Fruit fly (Drosophila melanogaster): ENCODE results near the gene CG5853.

DNA sequence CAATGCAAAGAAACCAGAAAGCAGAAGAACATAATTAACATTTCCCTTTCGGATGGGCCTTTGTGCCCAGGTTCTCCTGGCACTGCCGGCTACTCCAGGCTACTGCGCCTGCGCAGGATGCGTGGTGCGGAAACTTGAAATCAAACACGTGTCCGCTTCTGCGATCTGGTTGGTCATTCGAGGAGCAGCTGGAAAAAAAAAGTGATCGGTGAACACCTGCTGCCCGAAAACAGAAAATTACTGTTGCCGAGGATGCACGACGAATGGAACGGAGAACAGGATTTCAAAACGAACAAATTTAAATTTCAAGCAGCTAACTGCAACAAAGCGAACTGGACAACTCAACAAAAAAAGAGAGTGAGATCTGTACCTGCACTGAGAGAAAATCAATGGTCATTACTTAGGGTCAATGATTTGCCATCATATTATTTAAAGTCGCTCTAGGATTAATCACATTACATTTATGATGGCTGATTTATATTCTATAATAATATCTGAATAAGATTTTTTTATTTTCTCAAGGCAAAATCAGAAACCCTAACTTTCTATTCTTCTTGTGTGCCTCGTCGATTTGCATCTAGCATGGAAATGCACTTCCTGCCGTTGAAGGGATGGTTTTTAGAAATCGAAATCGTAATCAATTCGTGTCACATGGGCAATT, 42.5 kb upstream of the CG5853 start:
- TF ChIP-seq CG12768 (GFP tag; optimal IDR thresholded peaks at IDR 0.05) (no peak), kay (GFP tag; ENCODE audit: borderline replicate concordance) (no peak)
